Fruit fly (Drosophila melanogaster) whole organism, embryonic: ENCODE data around the gene CG4783.

Experiments
- Adf1 ChIP-seq: fragments of 200-800 bp; sonication (Bioruptor generic); IDR thresholded peaks from 2 replicates; pipeline ENCODE4 v1.3.6; 2022; ENCODE audit warnings: missing biosample characterization, missing genetic modification characterization
- Antp ChIP-seq: fragments of 200-800 bp; sonication (Bioruptor generic); optimal IDR thresholded peaks from 3 replicates; lab custom pipeline; 2016; ENCODE audit warnings: missing biosample characterization, missing genetic modification characterization
- Atf6 ChIP-seq: fragments of 200-800 bp; sonication (Bioruptor generic); IDR thresholded peaks from 2 replicates; pipeline ENCODE4 v1.3.6; 2022; ENCODE audit warnings: missing biosample characterization, missing genetic modification characterization
- CG10959 ChIP-seq: fragments of 200-800 bp; sonication (Bioruptor generic); IDR thresholded peaks from 2 replicates; pipeline ENCODE4 v1.3.6; 2022; ENCODE audit warnings: missing biosample characterization, missing genetic modification characterization
- CG11085 ChIP-seq: fragments of 200-800 bp; sonication (Bioruptor generic); IDR thresholded peaks from 2 replicates; pipeline ENCODE4 v1.3.6; 2022; ENCODE audit warnings: missing biosample characterization, missing genetic modification characterization
- CG11456 ChIP-seq: fragments of 200-800 bp; sonication (Bioruptor generic); IDR thresholded peaks from 3 replicates; pipeline ENCODE4 v1.3.6; 2022; ENCODE audit warnings: missing biosample characterization, missing genetic modification characterization
- CG11695 ChIP-seq: fragments of 200-800 bp; sonication (Bioruptor generic); IDR thresholded peaks from 3 replicates; pipeline ENCODE4 v1.3.6; 2022; ENCODE audit warnings: missing biosample characterization, missing genetic modification characterization
- CG12219 ChIP-seq: fragments of 200-800 bp; sonication (Bioruptor generic); optimal IDR thresholded peaks from 3 replicates; lab custom pipeline; 2018; ENCODE audit warnings: missing biosample characterization, mild to moderate bottlenecking, missing genetic modification characterization
- CG13287 ChIP-seq: fragments of 200-800 bp; sonication (Bioruptor generic); IDR thresholded peaks from 2 replicates; pipeline ENCODE4 v1.3.6; 2022; ENCODE audit warnings: missing biosample characterization, missing genetic modification characterization; ENCODE audit not compliant: partially characterized antibody
- CG13775 ChIP-seq: fragments of 200-800 bp; sonication (Bioruptor generic); optimal IDR thresholded peaks from 3 replicates; lab custom pipeline; 2017; ENCODE audit warnings: missing biosample characterization, mild to moderate bottlenecking, missing genetic modification characterization
- CG14667 ChIP-seq: fragments of 200-800 bp; sonication (Bioruptor generic); IDR thresholded peaks from 2 replicates; pipeline ENCODE4 v1.3.6; 2022; ENCODE audit warnings: missing biosample characterization, missing genetic modification characterization
- CG14965 ChIP-seq: fragments of 200-800 bp; sonication (Bioruptor generic); optimal IDR thresholded peaks from 2 replicates; lab custom pipeline; 2016; ENCODE audit warnings: missing biosample characterization, missing genetic modification characterization, borderline replicate concordance
- CG17361 ChIP-seq: fragments of 200-800 bp; sonication (Bioruptor generic); IDR thresholded peaks from 3 replicates; pipeline ENCODE4 v1.3.6; 2022; ENCODE audit warnings: missing biosample characterization, missing genetic modification characterization
- CG18764 ChIP-seq: fragments of 200-800 bp; sonication (Bioruptor generic); optimal IDR thresholded peaks from 3 replicates; lab custom pipeline; 2016; ENCODE audit warnings: missing biosample characterization, missing genetic modification characterization
- CG2120 ChIP-seq: fragments of 200-800 bp; sonication (Bioruptor generic); optimal IDR thresholded peaks from 3 replicates; lab custom pipeline; 2016; ENCODE audit warnings: missing biosample characterization, missing genetic modification characterization
- CG31365 ChIP-seq: fragments of 200-800 bp; sonication (Bioruptor generic); optimal IDR thresholded peaks from 2 replicates; lab custom pipeline; 2018; ENCODE audit warnings: missing biosample characterization, mild to moderate bottlenecking, missing genetic modification characterization
- CG32532 ChIP-seq: fragments of 200-800 bp; sonication (Bioruptor generic); IDR thresholded peaks from 2 replicates; pipeline ENCODE4 v1.3.6; 2022; ENCODE audit warnings: missing biosample characterization, missing genetic modification characterization
- CG33557 ChIP-seq: fragments of 200-800 bp; sonication (Bioruptor generic); optimal IDR thresholded peaks from 2 replicates; lab custom pipeline; 2019; ENCODE audit warnings: missing biosample characterization, mild to moderate bottlenecking, missing genetic modification characterization, moderate library complexity
- CG9797 ChIP-seq: fragments of 200-800 bp; sonication (Bioruptor generic); optimal IDR thresholded peaks from 3 replicates; lab custom pipeline; 2018; ENCODE audit warnings: missing biosample characterization, mild to moderate bottlenecking, missing genetic modification characterization
- CG9876 ChIP-seq: fragments of 200-800 bp; sonication (Bioruptor generic); optimal IDR thresholded peaks from 2 replicates; lab custom pipeline; 2016; ENCODE audit warnings: missing biosample characterization, missing genetic modification characterization
- Dad ChIP-seq: fragments of 200-800 bp; sonication (Bioruptor generic); optimal IDR thresholded peaks from 3 replicates; lab custom pipeline; 2016; ENCODE audit warnings: missing biosample characterization, missing genetic modification characterization
- HmgD ChIP-seq: fragments of 200-800 bp; sonication (Bioruptor generic); optimal IDR thresholded peaks from 3 replicates; lab custom pipeline; 2016; ENCODE audit warnings: missing biosample characterization, missing genetic modification characterization
- Hr3 ChIP-seq: fragments of 200-800 bp; sonication (Bioruptor generic); optimal IDR thresholded peaks from 3 replicates; lab custom pipeline; 2016; ENCODE audit warnings: missing biosample characterization, missing genetic modification characterization
- NK7.1 ChIP-seq: fragments of 200-800 bp; sonication (Bioruptor generic); optimal IDR thresholded peaks from 3 replicates; lab custom pipeline; 2016; ENCODE audit warnings: missing biosample characterization, missing genetic modification characterization
- TFAM ChIP-seq: fragments of 200-800 bp; sonication (Bioruptor generic); optimal IDR thresholded peaks from 2 replicates; lab custom pipeline; 2017; ENCODE audit warnings: missing biosample characterization, missing genetic modification characterization, inconsistent platforms
- Tbp ChIP-seq: fragments of >200 bp; optimal IDR thresholded peaks from 2 replicates; lab custom pipeline; 2018; ENCODE audit warnings: missing biosample characterization, missing genetic modification characterization
- Usf ChIP-seq: fragments of 200-800 bp; sonication (Bioruptor generic); optimal IDR thresholded peaks from 2 replicates; lab custom pipeline; 2017; ENCODE audit warnings: missing genotype, missing biosample characterization, missing genetic modification characterization
- Xrp1 ChIP-seq: fragments of 200-800 bp; sonication (Bioruptor generic); IDR thresholded peaks from 2 replicates; pipeline ENCODE4 v1.3.6; 2022; ENCODE audit warnings: missing biosample characterization, missing genetic modification characterization
- al ChIP-seq: fragments of 200-800 bp; sonication (Bioruptor generic); IDR thresholded peaks from 2 replicates; pipeline ENCODE4 v1.3.6; 2022; ENCODE audit warnings: missing biosample characterization, missing genetic modification characterization
- amos ChIP-seq: fragments of 200-800 bp; sonication (Bioruptor generic); IDR thresholded peaks from 2 replicates; pipeline ENCODE4 v1.3.6; 2022; ENCODE audit warnings: missing biosample characterization, missing genetic modification characterization; ENCODE audit not compliant: partially characterized antibody
- az2 ChIP-seq: fragments of 200-800 bp; sonication (Bioruptor generic); optimal IDR thresholded peaks from 3 replicates; lab custom pipeline; 2016; ENCODE audit warnings: missing biosample characterization, missing genetic modification characterization
- bigmax ChIP-seq: fragments of 200-800 bp; sonication (Bioruptor generic); optimal IDR thresholded peaks from 2 replicates; lab custom pipeline; 2018; ENCODE audit warnings: missing biosample characterization, mild to moderate bottlenecking, missing genetic modification characterization
- btn ChIP-seq: fragments of 200-800 bp; sonication (Bioruptor generic); optimal IDR thresholded peaks from 2 replicates; lab custom pipeline; 2016; ENCODE audit warnings: missing biosample characterization, missing genetic modification characterization
- chinmo ChIP-seq: fragments of 200-800 bp; sonication (Bioruptor generic); IDR thresholded peaks from 4 replicates; pipeline ENCODE4 v1.3.6; 2022; ENCODE audit warnings: missing biosample characterization, missing genetic modification characterization; ENCODE audit not compliant: partially characterized antibody
- dati ChIP-seq: fragments of 200-800 bp; sonication (Bioruptor generic); IDR thresholded peaks from 2 replicates; pipeline ENCODE4 v1.3.6; 2022; ENCODE audit warnings: missing biosample characterization, missing genetic modification characterization
- disco-r ChIP-seq: fragments of 200-800 bp; sonication (Bioruptor generic); optimal IDR thresholded peaks from 2 replicates; lab custom pipeline; 2016; ENCODE audit warnings: missing biosample characterization, missing genetic modification characterization
- dm ChIP-seq: fragments of 200-800 bp; sonication (Bioruptor generic); optimal IDR thresholded peaks from 3 replicates; lab custom pipeline; 2016; ENCODE audit warnings: missing biosample characterization, missing genetic modification characterization
- dpn ChIP-seq, 2 experiments: fragments of 200-800 bp; sonication (Bioruptor generic); optimal IDR thresholded peaks; 3 replicates each; lab custom pipeline; 2016; ENCODE audit warnings: missing biosample characterization in 2 of 2, missing genetic modification characterization in 2 of 2
- exex ChIP-seq: fragments of 200-800 bp; sonication (Bioruptor generic); optimal IDR thresholded peaks from 4 replicates; lab custom pipeline; 2018; ENCODE audit warnings: missing biosample characterization, mild to moderate bottlenecking, missing genetic modification characterization, moderate library complexity
- fd96Cb ChIP-seq: fragments of 200-800 bp; sonication (Bioruptor generic); optimal IDR thresholded peaks from 2 replicates; lab custom pipeline; 2018; ENCODE audit warnings: missing biosample characterization, mild to moderate bottlenecking, missing genetic modification characterization, moderate library complexity
- hkb ChIP-seq, 2 experiments: fragments of 200-800 bp in 1 of 2; fragments of >200 bp in 1 of 2; sonication (Bioruptor generic) in 1 of 2; IDR thresholded peaks in 1 of 2; optimal IDR thresholded peaks in 1 of 2; 2 replicates each; pipeline versions ENCODE4 v1.3.6 to Lab custom; 2017 to 2022; ENCODE audit warnings: missing biosample characterization in 1 of 2, missing genetic modification characterization in 1 of 2
- jigr1 ChIP-seq: fragments of 200-800 bp; sonication (Bioruptor generic); IDR thresholded peaks from 3 replicates; pipeline ENCODE4 v1.3.6; 2022; ENCODE audit warnings: missing biosample characterization, missing genetic modification characterization
- lola ChIP-seq, 3 experiments: fragments of >200 bp in 2 of 3; fragments of 200-800 bp in 1 of 3; sonication (Bioruptor generic) in 1 of 3; optimal IDR thresholded peaks; 2 replicates each; lab custom pipeline; 2017 to 2019; ENCODE audit warnings: missing biosample characterization in 3 of 3, missing genetic modification characterization in 3 of 3, mild to moderate bottlenecking in 1 of 3, moderate library complexity in 1 of 3
- luna ChIP-seq: fragments of 200-800 bp; sonication (Bioruptor generic); optimal IDR thresholded peaks from 2 replicates; lab custom pipeline; 2016; ENCODE audit warnings: missing biosample characterization, missing genetic modification characterization
- pho ChIP-seq: fragments of 200-800 bp; sonication (Bioruptor generic); optimal IDR thresholded peaks from 2 replicates; lab custom pipeline; 2016; ENCODE audit warnings: missing biosample characterization, missing genetic modification characterization
- sens-2 ChIP-seq: fragments of 200-800 bp; sonication (Bioruptor generic); IDR thresholded peaks from 2 replicates; pipeline ENCODE4 v1.3.6; 2022; ENCODE audit warnings: missing biosample characterization, missing genetic modification characterization
- sob ChIP-seq: fragments of 200-800 bp; sonication (Bioruptor generic); IDR thresholded peaks from 2 replicates; pipeline ENCODE4 v1.3.6; 2022; ENCODE audit warnings: missing biosample characterization, missing genetic modification characterization
- stwl ChIP-seq: fragments of 200-800 bp; sonication (Bioruptor generic); optimal IDR thresholded peaks from 3 replicates; lab custom pipeline; 2018; ENCODE audit warnings: missing biosample characterization, mild to moderate bottlenecking, missing genetic modification characterization, moderate library complexity
- sug ChIP-seq: fragments of 200-800 bp; optimal IDR thresholded peaks from 2 replicates; lab custom pipeline; 2019; ENCODE audit warnings: missing biosample characterization, mild to moderate bottlenecking, missing genetic modification characterization, moderate library complexity
- toy ChIP-seq: fragments of 200-800 bp; sonication (Bioruptor generic); IDR thresholded peaks from 2 replicates; pipeline ENCODE4 v1.3.6; 2022; ENCODE audit warnings: missing biosample characterization, missing genetic modification characterization
- zen ChIP-seq: fragments of 200-800 bp; sonication (Bioruptor generic); optimal IDR thresholded peaks from 3 replicates; lab custom pipeline; 2018; ENCODE audit warnings: missing biosample characterization, mild to moderate bottlenecking, missing genetic modification characterization, moderate library complexity

Gene CG4783

dm6 chr3R:19998418-19998817 lies 50.2 kb downstream of the CG4783 start:
- TF ChIP-seq Hr3 = peak; percentile 64
- no peak for TF ChIP-seq hkb (optimal IDR thresholded peaks at IDR 0.05; lab: Kevin White, UChicago)
- peak; percentile 68 for TF ChIP-seq hkb (GFP tag; IDR thresholded peaks at IDR 0.05; lab: Robert Waterston, UW)
- peak; percentile 52 to 79 for TF ChIP-seq dpn (GFP tag; optimal IDR thresholded peaks at IDR 0.05; lab: Kevin White, UChicago)
- no peak for TF ChIP-seq NK7.1 (GFP tag; lab: Kevin White, UChicago)
- TF ChIP-seq bigmax = no peak
- peak; percentile 9 for TF ChIP-seq TFAM
- TF ChIP-seq CG9876 (GFP tag; lab: Kevin White, UChicago) = peak; percentile 64
- peak; percentile 67; the same call in 1 of the 2 replicates for TF ChIP-seq CG32532 (GFP tag; lab: Robert Waterston, UW)
- no peak for TF ChIP-seq amos (GFP tag; lab: Robert Waterston, UW)
- TF ChIP-seq exex (tag; lab: Kevin White, UChicago) = no peak
- no peak for TF ChIP-seq CG13287 (GFP tag; lab: Robert Waterston, UW)
- TF ChIP-seq CG11085 (GFP tag; lab: Robert Waterston, UW) = no peak; the same call in 1 of the 2 replicates
- TF ChIP-seq Dad = peak; percentile 64
- TF ChIP-seq CG2120 = peak; percentile 34
- TF ChIP-seq Xrp1 (GFP tag; lab: Robert Waterston, UW) = peak; percentile 87
- TF ChIP-seq CG18764 (GFP tag; lab: Kevin White, UChicago) = peak; percentile 56
- no peak for TF ChIP-seq toy (GFP tag; lab: Robert Waterston, UW)
- peak; percentile 79 for TF ChIP-seq CG12219 (GFP tag; lab: Kevin White, UChicago)
- no peak for TF ChIP-seq Tbp (GFP tag; lab: Kevin White, UChicago)
- TF ChIP-seq Atf6 = peak; percentile 26; the same call in 1 of the 2 replicates
- TF ChIP-seq Antp = peak; percentile 84
- TF ChIP-seq Usf (GFP tag; lab: Kevin White, UChicago) = peak; percentile 45
- no peak for TF ChIP-seq CG31365 (tag; lab: Kevin White, UChicago)
- TF ChIP-seq lola (GFP tag; optimal IDR thresholded peaks at IDR 0.05; lab: Kevin White, UChicago) = peak in 1 of 3 experiments; percentile 78
- peak; percentile 74 for TF ChIP-seq sob (GFP tag; lab: Robert Waterston, UW)
- TF ChIP-seq luna (GFP tag; lab: Kevin White, UChicago) = no peak
- peak; percentile 57 for TF ChIP-seq zen (tag; lab: Kevin White, UChicago)
- TF ChIP-seq chinmo (GFP tag; lab: Robert Waterston, UW) = no peak
- peak; percentile 27 for TF ChIP-seq stwl (tag; lab: Kevin White, UChicago)
- peak; percentile 1 for TF ChIP-seq sug (tag; lab: Kevin White, UChicago)
- TF ChIP-seq CG11456 = peak; percentile 72
- peak; percentile 86 for TF ChIP-seq fd96Cb (tag; lab: Kevin White, UChicago)
- TF ChIP-seq CG10959 = peak; percentile 83
- peak; percentile 64 for TF ChIP-seq btn
- no peak for TF ChIP-seq Adf1 (GFP tag; lab: Robert Waterston, UW)
- TF ChIP-seq CG17361 (GFP tag; lab: Robert Waterston, UW) = peak; percentile 81
- TF ChIP-seq pho (GFP tag; lab: Kevin White, UChicago) = no peak
- TF ChIP-seq HmgD (GFP tag; lab: Kevin White, UChicago) = no peak
- no peak for TF ChIP-seq al (GFP tag; lab: Robert Waterston, UW)
- TF ChIP-seq CG14965 = no peak
- no peak for TF ChIP-seq disco-r
- TF ChIP-seq dm = peak; percentile 44
- peak; percentile 84 for TF ChIP-seq az2
- TF ChIP-seq jigr1 (GFP tag; lab: Robert Waterston, UW) = no peak
- peak; percentile 63 for TF ChIP-seq CG14667 (GFP tag; lab: Robert Waterston, UW)
- peak; percentile 46; the same call in 1 of the 2 replicates for TF ChIP-seq sens-2 (GFP tag; lab: Robert Waterston, UW)
- TF ChIP-seq CG33557 (GFP tag; lab: Kevin White, UChicago) = peak; percentile 73
- TF ChIP-seq CG13775 = peak; percentile 45
- TF ChIP-seq CG9797 (GFP tag; lab: Kevin White, UChicago) = no peak
- TF ChIP-seq dati (GFP tag; lab: Robert Waterston, UW) = no peak
- 0 out of 3 replicates have a peak, but pooled peaks have one; percentile 12 for TF ChIP-seq CG11695 (GFP tag; lab: Robert Waterston, UW)
